Fruit fly (Drosophila melanogaster): ENCODE results near the gene CG14137.
A peak's percentile ranks its signal among the peaks of the same experiment; 100 is the strongest.

The CG14137 gene

dm6 chr3L:11627819-11628483 lies 28.1 kb upstream of the CG14137 start, which contains the start of gene Apt1 (continued):
- peak; percentile 30; the same call in 1 of the 3 replicates for TF ChIP-seq Dbx (GFP tag; IDR thresholded peaks at IDR 0.05)
- no peak for TF ChIP-seq lola (GFP tag; optimal IDR thresholded peaks at IDR 0.05)
- TF ChIP-seq CG13624 (GFP tag; optimal IDR thresholded peaks at IDR 0.05), result no peak
- no peak for TF ChIP-seq p53 (GFP tag; optimal IDR thresholded peaks at IDR 0.05)
- TF ChIP-seq pb (GFP tag; optimal IDR thresholded peaks at IDR 0.05), result no peak
- no peak for TF ChIP-seq Bteb2 (GFP tag; optimal IDR thresholded peaks at IDR 0.05)
- TF ChIP-seq maf-S (GFP tag; optimal IDR thresholded peaks at IDR 0.05), result no peak
- peak; percentile 95 for TF ChIP-seq vnd (GFP tag; IDR thresholded peaks at IDR 0.05; ENCODE audit: partially characterized antibody)
- no peak for TF ChIP-seq fd102C (GFP tag; optimal IDR thresholded peaks at IDR 0.05)
- TF ChIP-seq CG30020 (tag; optimal IDR thresholded peaks at IDR 0.05), result peak; percentile 5
- TF ChIP-seq BEAF-32 (GFP tag; optimal IDR thresholded peaks at IDR 0.05), result peak; percentile 91
- TF ChIP-seq MESR4 (GFP tag; optimal IDR thresholded peaks at IDR 0.05), result peak; percentile 76
- TF ChIP-seq Oli (tag; optimal IDR thresholded peaks at IDR 0.05), result no peak
- no peak for TF ChIP-seq HLH54F (GFP tag; optimal IDR thresholded peaks at IDR 0.05)
- TF ChIP-seq prd (optimal IDR thresholded peaks at IDR 0.05), result no peak
- no peak for TF ChIP-seq prd (GFP tag; IDR thresholded peaks at IDR 0.05)
- TF ChIP-seq CG14667 (GFP tag; IDR thresholded peaks at IDR 0.05), result no peak
- TF ChIP-seq nmo (GFP tag; optimal IDR thresholded peaks at IDR 0.05), result peak; percentile 18
- no peak for TF ChIP-seq Hmr (GFP tag; optimal IDR thresholded peaks at IDR 0.05)
- TF ChIP-seq CG17612 (GFP tag; IDR thresholded peaks at IDR 0.05), result no peak
- TF ChIP-seq CG10462 (GFP tag; optimal IDR thresholded peaks at IDR 0.05), result no peak
- peak; percentile 43 for TF ChIP-seq CG1603 (tag; optimal IDR thresholded peaks at IDR 0.05)
- TF ChIP-seq ERR (GFP tag; optimal IDR thresholded peaks at IDR 0.05), result no peak
- peak; percentile 98 for TF ChIP-seq CG6791 (GFP tag; IDR thresholded peaks at IDR 0.05; ENCODE audit: partially characterized antibody)
- no peak for TF ChIP-seq Hey (tag; optimal IDR thresholded peaks at IDR 0.05)
- peak; percentile 26 for TF ChIP-seq CG2120 (GFP tag; optimal IDR thresholded peaks at IDR 0.05)
- TF ChIP-seq CG7745 (tag; optimal IDR thresholded peaks at IDR 0.05), result no peak
- TF ChIP-seq Atf3 (GFP tag; optimal IDR thresholded peaks at IDR 0.05), result no peak
- TF ChIP-seq D (optimal IDR thresholded peaks at IDR 0.05), result no peak
- TF ChIP-seq D (GFP tag; optimal IDR thresholded peaks at IDR 0.05), result no peak
- TF ChIP-seq unc-4 (GFP tag; IDR thresholded peaks at IDR 0.05; ENCODE audit: partially characterized antibody), result peak; percentile 94
- TF ChIP-seq CG7963 (GFP tag; IDR thresholded peaks at IDR 0.05; ENCODE audit: partially characterized antibody), result peak; percentile 96
- no peak for TF ChIP-seq esg (GFP tag; conservative IDR thresholded peaks at IDR 0.05)
- TF ChIP-seq ara (GFP tag; IDR thresholded peaks at IDR 0.05), result no peak
- peak; percentile 50 for TF ChIP-seq sens (GFP tag)
- TF ChIP-seq crol (GFP tag; IDR thresholded peaks at IDR 0.05), result no peak
- no peak for TF ChIP-seq CG9727 (GFP tag; optimal IDR thresholded peaks at IDR 0.05)
- peak; percentile 96 for TF ChIP-seq knrl (GFP tag; IDR thresholded peaks at IDR 0.05; ENCODE audit: partially characterized antibody)
- no peak for TF ChIP-seq CG14050 (GFP tag; IDR thresholded peaks at IDR 0.05)
- TF ChIP-seq gcm2 (GFP tag; optimal IDR thresholded peaks at IDR 0.05), result no peak
- no peak for TF ChIP-seq caup (GFP tag; optimal IDR thresholded peaks at IDR 0.05; ENCODE audit: severe bottlenecking)
- TF ChIP-seq sug (tag; optimal IDR thresholded peaks at IDR 0.05), result peak; percentile 18
- TF ChIP-seq CG3726 (GFP tag; IDR thresholded peaks at IDR 0.05), result no peak
- no peak for TF ChIP-seq CG15011 (GFP tag; optimal IDR thresholded peaks at IDR 0.05)
- TF ChIP-seq Gug (GFP tag; IDR thresholded peaks at IDR 0.05), result peak; percentile 35; the same call in 1 of the 4 replicates
- TF ChIP-seq Opbp (GFP tag; IDR thresholded peaks at IDR 0.05; ENCODE audit: partially characterized antibody), result peak; percentile 97
- TF ChIP-seq Doc2 (GFP tag; IDR thresholded peaks at IDR 0.05), result no peak
- no peak for TF ChIP-seq ranshi (GFP tag; IDR thresholded peaks at IDR 0.05)
- TF ChIP-seq hb (GFP tag; IDR thresholded peaks at IDR 0.05; ENCODE audit: partially characterized antibody), result peak; percentile 93
- TF ChIP-seq CG13287 (GFP tag; IDR thresholded peaks at IDR 0.05; ENCODE audit: partially characterized antibody), result peak; percentile 97

Measured in whole organism, embryonic.